Fruit fly (Drosophila melanogaster) whole organism, adult: ENCODE data around the gene Scp2.

ENCODE experiments used
- CG11617 ChIP-seq: fragments of 200-800 bp; sonication (Bioruptor generic); optimal IDR thresholded peaks from 2 replicates; lab custom pipeline; 2017; ENCODE audit warnings: mild to moderate bottlenecking, missing biosample characterization, missing genetic modification reagents, missing genetic modification characterization
- CG12768 ChIP-seq: fragments of 200-800 bp; sonication (Bioruptor generic); optimal IDR thresholded peaks from 2 replicates; lab custom pipeline; 2017; ENCODE audit warnings: missing biosample characterization, missing genetic modification characterization, mild to moderate bottlenecking, moderate library complexity, missing genetic modification reagents
- CG33017 ChIP-seq: fragments of 200-800 bp; sonication (Bioruptor generic); optimal IDR thresholded peaks from 2 replicates; lab custom pipeline; 2018; ENCODE audit warnings: missing biosample characterization, mild to moderate bottlenecking, missing genetic modification characterization, moderate library complexity
- CG5204 ChIP-seq: fragments of 200-800 bp; sonication (Bioruptor generic); optimal IDR thresholded peaks from 2 replicates; lab custom pipeline; 2016; ENCODE audit warnings: missing biosample characterization, missing genetic modification characterization
- CG7045 ChIP-seq: fragments of 200-800 bp; sonication (Bioruptor generic); optimal IDR thresholded peaks from 2 replicates; lab custom pipeline; 2017; ENCODE audit warnings: missing biosample characterization, mild to moderate bottlenecking, missing genetic modification characterization
- Clk ChIP-seq: fragments of 200-800 bp; sonication (Bioruptor generic); optimal IDR thresholded peaks from 2 replicates; lab custom pipeline; 2017; ENCODE audit warnings: missing biosample characterization, missing genetic modification characterization
- Hr96 ChIP-seq: fragments of 200-800 bp; sonication (Bioruptor generic); optimal IDR thresholded peaks from 2 replicates; lab custom pipeline; 2016; ENCODE audit warnings: missing biosample characterization, missing genetic modification characterization
- Mnt ChIP-seq: fragments of 200-800 bp; sonication (Bioruptor generic); optimal IDR thresholded peaks from 2 replicates; lab custom pipeline; 2016; ENCODE audit warnings: missing biosample characterization, mild to moderate bottlenecking, missing genetic modification characterization
- cnc ChIP-seq, 2 experiments: fragments of >200 bp; optimal IDR thresholded peaks; 2 replicates each; lab custom pipeline; 2017
- ovo ChIP-seq: fragments of 200-800 bp; sonication (Bioruptor generic); optimal IDR thresholded peaks from 2 replicates; lab custom pipeline; 2016; ENCODE audit warnings: missing biosample characterization, missing genetic modification characterization
- pad ChIP-seq: fragments of 200-800 bp; sonication (Bioruptor generic); optimal IDR thresholded peaks from 3 replicates; lab custom pipeline; 2017; ENCODE audit warnings: missing biosample characterization, missing genetic modification characterization, mild to moderate bottlenecking, moderate library complexity, missing genetic modification reagents
- tj ChIP-seq: fragments of 200-800 bp; sonication (Bioruptor generic); optimal IDR thresholded peaks from 3 replicates; lab custom pipeline; 2017; ENCODE audit warnings: missing biosample characterization, mild to moderate bottlenecking, missing genetic modification characterization, moderate library complexity
- toe ChIP-seq: fragments of 200-800 bp; sonication (Bioruptor generic); optimal IDR thresholded peaks from 2 replicates; lab custom pipeline; 2016; ENCODE audit warnings: missing biosample characterization, missing genetic modification characterization

- TF ChIP-seq Hr96 (no peak), pad (GFP tag; lab: Kevin White, UChicago) (no peak), toe (GFP tag; lab: Kevin White, UChicago) (no peak), cnc (optimal IDR thresholded peaks at IDR 0.05; lab: Kevin White, UChicago) (no peak), Mnt (no peak), CG5204 (GFP tag; lab: Kevin White, UChicago) (no peak), CG33017 (tag; lab: Kevin White, UChicago) (no peak), tj (GFP tag; lab: Kevin White, UChicago) (no peak), Clk (no peak), CG11617 (GFP tag; lab: Kevin White, UChicago) (no peak), CG12768 (no peak), CG7045 (GFP tag; lab: Kevin White, UChicago) (no peak), ovo (GFP tag; lab: Kevin White, UChicago) (no peak)
Observed at dm6 chr3R:16571215-16571614, 12.2 kb downstream of the Scp2 start, which contains the start of gene CG14891.
